Fruit fly (Drosophila melanogaster) Kc167 (cell line): ENCODE results near the gene Ms.

Source experiments
- Myc ChIP-seq: fragments of >200 bp; optimal IDR thresholded peaks from 2 replicates; lab custom pipeline; 2017; ENCODE audit warnings: missing external identifiers
- Sin3A ChIP-seq: fragments of >200 bp; optimal IDR thresholded peaks from 2 replicates; lab custom pipeline; 2018; ENCODE audit warnings: missing external identifiers
- h ChIP-seq: fragments of >200 bp; optimal IDR thresholded peaks from 3 replicates; lab custom pipeline; 2018; ENCODE audit warnings: missing external identifiers
- insv ChIP-seq: fragments of >200 bp; optimal IDR thresholded peaks from 3 replicates; lab custom pipeline; 2018; ENCODE audit warnings: missing external identifiers
- psq ChIP-seq: fragments of >200 bp; optimal IDR thresholded peaks from 2 replicates; lab custom pipeline; 2017; ENCODE audit warnings: missing external identifiers

DNA sequence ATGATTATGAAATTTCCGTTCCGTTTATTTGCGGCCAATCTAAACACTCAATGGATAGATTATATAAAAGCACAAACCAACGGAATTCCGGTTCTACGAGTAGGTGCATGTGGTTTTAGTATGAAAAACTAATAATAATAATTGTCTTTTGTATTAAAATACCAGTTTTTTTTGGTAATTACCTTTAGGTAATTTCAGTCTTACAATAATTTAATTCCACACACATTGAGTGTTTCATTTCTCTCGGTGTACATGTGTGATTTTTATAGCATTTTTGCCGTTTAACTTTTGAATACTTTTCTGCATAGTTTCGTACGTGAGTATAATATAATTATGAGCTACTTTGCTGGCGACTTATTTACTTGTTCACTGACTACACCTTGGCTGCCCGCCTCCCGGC, 38.3 kb upstream of the Ms start:
- TF ChIP-seq insv: no peak
- TF ChIP-seq psq (lab: Kevin White, UChicago): no peak
- no peak for TF ChIP-seq Sin3A (lab: Kevin White, UChicago)
- no peak for TF ChIP-seq h (lab: Kevin White, UChicago)
- TF ChIP-seq Myc (lab: Kevin White, UChicago): no peak
